Worm (Caenorhabditis elegans) whole organism, L3 larva: ENCODE results near the gene arl-6.

Source experiments
- R02D3.7 ChIP-seq: fragments of 150-350 bp; optimal IDR thresholded peaks from 2 replicates; lab custom pipeline; 2014; ENCODE audit warnings: missing biosample characterization, missing genetic modification characterization
- aly-2 ChIP-seq: fragments of 150-350 bp; optimal IDR thresholded peaks from 2 replicates; lab custom pipeline; 2014; ENCODE audit warnings: missing biosample characterization, missing genetic modification characterization
- ama-1 ChIP-seq: fragments of 150-350 bp; optimal IDR thresholded peaks from 2 replicates; lab custom pipeline; 2018
- ceh-16 ChIP-seq: sonication (generic microtip); optimal IDR thresholded peaks from 2 replicates; lab custom pipeline; 2017; ENCODE audit warnings: missing biosample characterization, missing genetic modification characterization
- ceh-28 ChIP-seq: fragments of 150-350 bp; optimal IDR thresholded peaks from 2 replicates; lab custom pipeline; 2014; ENCODE audit warnings: missing biosample characterization, missing genetic modification reagents, missing genetic modification characterization
- ceh-82 ChIP-seq: fragments of 150-350 bp; optimal IDR thresholded peaks from 2 replicates; lab custom pipeline; 2014; ENCODE audit warnings: missing biosample characterization, missing genetic modification characterization
- ceh-9 ChIP-seq: sonication (generic microtip); optimal IDR thresholded peaks from 2 replicates; lab custom pipeline; 2018; ENCODE audit warnings: missing biosample characterization, missing genetic modification characterization
- daf-12 ChIP-seq: fragments of 150-350 bp; optimal IDR thresholded peaks from 2 replicates; lab custom pipeline; 2014; ENCODE audit warnings: missing biosample characterization, missing genetic modification reagents, missing genetic modification characterization
- egl-27 ChIP-seq: sonication (generic microtip); optimal IDR thresholded peaks from 4 replicates; lab custom pipeline; 2017; ENCODE audit warnings: missing biosample characterization, missing genetic modification reagents, missing genetic modification characterization
- egl-5 ChIP-seq: fragments of 150-350 bp; optimal IDR thresholded peaks from 2 replicates; lab custom pipeline; 2017; ENCODE audit warnings: missing biosample characterization, missing genetic modification reagents, missing genetic modification characterization, inconsistent platforms
- elt-1 ChIP-seq: fragments of 150-350 bp; optimal IDR thresholded peaks from 2 replicates; lab custom pipeline; 2014; ENCODE audit warnings: missing biosample characterization, missing genetic modification characterization
- elt-2 ChIP-seq: sonication (generic microtip); optimal IDR thresholded peaks from 2 replicates; lab custom pipeline; 2016; ENCODE audit warnings: missing genetic modification reagents, mild to moderate bottlenecking, missing genetic modification characterization, missing compliant biosample characterization
- elt-3 ChIP-seq, 3 experiments: fragments of 150-350 bp in 1 of 3; sonication (generic microtip) in 2 of 3; optimal IDR thresholded peaks; 2 replicates in 2 of 3; 4 replicates in 1 of 3; lab custom pipeline; 2014 to 2017; ENCODE audit warnings: missing biosample characterization in 3 of 3, missing genetic modification characterization in 3 of 3
- fkh-10 ChIP-seq: sonication (generic microtip); optimal IDR thresholded peaks from 2 replicates; lab custom pipeline; 2017; ENCODE audit warnings: missing biosample characterization, missing genetic modification reagents, missing genetic modification characterization
- fkh-2 ChIP-seq: fragments of 150-350 bp; optimal IDR thresholded peaks from 2 replicates; lab custom pipeline; 2014; ENCODE audit warnings: missing biosample characterization, missing genetic modification reagents, missing genetic modification characterization
- fos-1 ChIP-seq: fragments of 150-350 bp; optimal IDR thresholded peaks from 2 replicates; lab custom pipeline; 2014; ENCODE audit warnings: missing biosample characterization, missing genetic modification characterization
- hmg-11 ChIP-seq: sonication (generic microtip); optimal IDR thresholded peaks from 2 replicates; lab custom pipeline; 2016; ENCODE audit warnings: missing genetic modification characterization, missing compliant biosample characterization
- jun-1 ChIP-seq: fragments of 150-350 bp; optimal IDR thresholded peaks from 2 replicates; lab custom pipeline; 2014; ENCODE audit warnings: missing biosample characterization, missing genetic modification reagents, missing genetic modification characterization
- lin-15B ChIP-seq: fragments of 150-350 bp; optimal IDR thresholded peaks from 2 replicates; lab custom pipeline; 2014; ENCODE audit warnings: missing biosample characterization, missing genetic modification characterization
- lin-39 ChIP-seq: fragments of 150-350 bp; optimal IDR thresholded peaks from 2 replicates; lab custom pipeline; 2018; ENCODE audit warnings: missing biosample characterization, missing genetic modification reagents, missing genetic modification characterization
- lsy-12 ChIP-seq: sonication (generic microtip); optimal IDR thresholded peaks from 2 replicates; lab custom pipeline; 2016; ENCODE audit warnings: mild to moderate bottlenecking, missing genetic modification characterization, missing compliant biosample characterization
- mml-1 ChIP-seq: fragments of 150-350 bp; sonication (generic microtip); optimal IDR thresholded peaks from 3 replicates; lab custom pipeline; 2014; ENCODE audit warnings: missing biosample characterization, missing genetic modification characterization
- nfya-1 ChIP-seq: sonication (generic microtip); optimal IDR thresholded peaks from 2 replicates; lab custom pipeline; 2017; ENCODE audit warnings: missing genetic modification characterization, mild to moderate bottlenecking, missing compliant biosample characterization, antibody characterized with exemption, moderate library complexity; ENCODE audit not compliant: insufficient read depth
- nhr-11 ChIP-seq: fragments of 150-350 bp; optimal IDR thresholded peaks from 2 replicates; lab custom pipeline; 2014; ENCODE audit warnings: missing biosample characterization, missing genetic modification characterization
- nhr-12 ChIP-seq: fragments of 150-350 bp; optimal IDR thresholded peaks from 2 replicates; lab custom pipeline; 2014; ENCODE audit warnings: missing biosample characterization, missing genetic modification characterization
- nhr-23 ChIP-seq: fragments of 150-350 bp; optimal IDR thresholded peaks from 2 replicates; lab custom pipeline; 2014; ENCODE audit warnings: missing biosample characterization, missing genetic modification reagents, missing genetic modification characterization
- nhr-237 ChIP-seq: fragments of 150-350 bp; optimal IDR thresholded peaks from 2 replicates; lab custom pipeline; 2014; ENCODE audit warnings: missing biosample characterization, missing genetic modification characterization
- nhr-25 ChIP-seq: sonication (generic microtip); optimal IDR thresholded peaks from 2 replicates; lab custom pipeline; 2017; ENCODE audit warnings: missing biosample characterization, missing genetic modification characterization
- nhr-28 ChIP-seq: fragments of 150-350 bp; optimal IDR thresholded peaks from 2 replicates; lab custom pipeline; 2014; ENCODE audit warnings: missing biosample characterization, missing genetic modification characterization
- nhr-43 ChIP-seq: sonication (generic microtip); optimal IDR thresholded peaks from 2 replicates; lab custom pipeline; 2016; ENCODE audit warnings: mild to moderate bottlenecking, missing genetic modification characterization, missing compliant biosample characterization; ENCODE audit not compliant: poor library complexity, severe bottlenecking
- nhr-67 ChIP-seq: fragments of 150-350 bp; optimal IDR thresholded peaks from 2 replicates; lab custom pipeline; 2014; ENCODE audit warnings: missing biosample characterization, missing genetic modification characterization
- nhr-76 ChIP-seq: fragments of 150-350 bp; sonication (generic microtip); optimal IDR thresholded peaks from 5 replicates; lab custom pipeline; 2014; ENCODE audit warnings: missing biosample characterization, missing genetic modification characterization
- nhr-77 ChIP-seq: fragments of 150-350 bp; optimal IDR thresholded peaks from 2 replicates; lab custom pipeline; 2014; ENCODE audit warnings: missing biosample characterization, missing genetic modification characterization
- pha-4 ChIP-seq: fragments of 150-350 bp; optimal IDR thresholded peaks from 2 replicates; lab custom pipeline; 2014; ENCODE audit warnings: missing biosample characterization, missing genetic modification reagents, missing genetic modification characterization
- pqm-1 ChIP-seq: fragments of 150-350 bp; optimal IDR thresholded peaks from 2 replicates; lab custom pipeline; 2017; ENCODE audit warnings: missing biosample characterization, missing genetic modification characterization, inconsistent platforms
- sea-2 ChIP-seq: fragments of 150-350 bp; sonication (generic microtip); optimal IDR thresholded peaks from 4 replicates; lab custom pipeline; 2014; ENCODE audit warnings: missing biosample characterization, missing genetic modification reagents, missing genetic modification characterization
- skn-1 ChIP-seq: fragments of 150-350 bp; optimal IDR thresholded peaks from 2 replicates; lab custom pipeline; 2014; ENCODE audit warnings: missing biosample characterization, missing genetic modification characterization
- snpc-4 ChIP-seq: fragments of 150-350 bp; optimal IDR thresholded peaks from 2 replicates; lab custom pipeline; 2014; ENCODE audit warnings: missing biosample characterization, missing genetic modification characterization
- tbx-2 ChIP-seq: sonication (generic microtip); optimal IDR thresholded peaks from 2 replicates; lab custom pipeline; 2016; ENCODE audit warnings: mild to moderate bottlenecking, missing genetic modification characterization, missing compliant biosample characterization
- unc-39 ChIP-seq: sonication (generic microtip); optimal IDR thresholded peaks from 4 replicates; lab custom pipeline; 2017; ENCODE audit warnings: missing biosample characterization, missing genetic modification characterization
- unc-62 ChIP-seq: fragments of 150-350 bp; sonication (generic microtip); optimal IDR thresholded peaks from 4 replicates; lab custom pipeline; 2014; ENCODE audit warnings: missing biosample characterization, missing genetic modification reagents, missing genetic modification characterization
- zag-1 ChIP-seq: fragments of 150-350 bp; optimal IDR thresholded peaks from 2 replicates; lab custom pipeline; 2014; ENCODE audit warnings: missing biosample characterization, missing genetic modification characterization
- ztf-11 ChIP-seq: fragments of 150-350 bp; optimal IDR thresholded peaks from 2 replicates; lab custom pipeline; 2014; ENCODE audit warnings: missing biosample characterization, missing genetic modification characterization
- ztf-4 ChIP-seq: fragments of 150-350 bp; optimal IDR thresholded peaks from 2 replicates; lab custom pipeline; 2014; ENCODE audit warnings: missing biosample characterization, missing genetic modification characterization

Gene arl-6

DNA sequence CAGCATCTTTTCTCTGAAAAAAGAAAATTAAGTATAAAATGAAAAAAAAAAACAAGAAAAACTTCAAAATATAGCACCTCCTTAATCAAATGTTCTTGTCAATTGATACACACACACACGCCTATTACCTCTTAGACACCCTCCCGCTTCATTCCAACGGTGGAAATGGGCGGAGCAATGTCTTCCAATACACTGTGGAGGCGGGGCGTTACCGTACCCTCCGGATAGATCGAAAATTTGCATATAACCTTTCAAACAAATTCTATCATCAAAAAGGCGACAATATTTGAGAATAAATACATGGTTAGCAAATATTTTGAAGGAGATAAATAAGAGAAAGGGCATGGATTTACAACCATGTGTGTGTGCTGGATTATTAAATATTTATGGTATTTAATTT lies 6.5 kb downstream of the arl-6 start:
- TF ChIP-seq skn-1 (tag; lab: Kevin White, UChicago) (no peak), fkh-10 (GFP tag; lab: Kevin White, UChicago) (no peak), egl-5 (tag; lab: Kevin White, UChicago) (no peak), nfya-1 (tag; lab: Kevin White, UChicago) (peak; percentile 98), nhr-43 (tag; lab: Kevin White, UChicago) (no peak)

ce11 chrIII:4806345-4806744 lies 8.3 kb downstream of the arl-6 start:
- TF ChIP-seq ceh-9 (tag; lab: Kevin White, UChicago): no peak
- TF ChIP-seq pqm-1 (tag; lab: Kevin White, UChicago): no peak

- TF ChIP-seq ztf-4 (tag; lab: Kevin White, UChicago): no peak
Measured at ce11 chrIII:4802707-4803106, 11.9 kb downstream of the arl-6 start, which contains the start of gene metl-5. Gene metl-5, plus strand, starts transcription at chrIII:4803007.

ce11 chrIII:4796536-4796935 lies 18.1 kb downstream of the arl-6 start, which contains the start of gene tag-325:
Gene tag-325, plus strand, starts transcription at chrIII:4796836.
- TF ChIP-seq tbx-2 (tag; lab: Kevin White, UChicago) (no peak), pqm-1 (tag; lab: Kevin White, UChicago) (no peak), elt-3 (tag; optimal IDR thresholded peaks at IDR 0.05; lab: Kevin White, UChicago) (no peak), elt-2 (tag; lab: Kevin White, UChicago) (peak; percentile 21), unc-62 (GFP tag; lab: Kevin White, UChicago) (no peak)
- TF ChIP-seq, all 47 proteins: peak for 1

ce11 chrIII:4796039-4796438 lies 18.6 kb downstream of the arl-6 start:
- TF ChIP-seq nhr-77 (tag; lab: Kevin White, UChicago): peak; percentile 66
- no peak for TF ChIP-seq fkh-2
- no peak for TF ChIP-seq ceh-16 (tag; lab: Kevin White, UChicago)
- TF ChIP-seq tbx-2 (tag; lab: Kevin White, UChicago): no peak
- TF ChIP-seq ama-1 (lab: Kevin White, UChicago): peak; percentile 59
- TF ChIP-seq nhr-11 (tag; lab: Kevin White, UChicago): no peak
- peak in 2 of 3 experiments; percentile 8 to 45 for TF ChIP-seq elt-3 (tag; optimal IDR thresholded peaks at IDR 0.05; lab: Kevin White, UChicago)
- peak; percentile 45 for TF ChIP-seq nhr-43 (tag; lab: Kevin White, UChicago)
- TF ChIP-seq pqm-1 (tag; lab: Kevin White, UChicago): peak; percentile 74
- peak; percentile 42 for TF ChIP-seq R02D3.7 (tag; lab: Kevin White, UChicago)
- TF ChIP-seq nhr-28 (tag; lab: Kevin White, UChicago): no peak
- TF ChIP-seq pha-4: peak; percentile 90
- TF ChIP-seq sea-2 (GFP tag; lab: Kevin White, UChicago): no peak
- TF ChIP-seq jun-1 (tag; lab: Kevin White, UChicago): peak; percentile 96
- no peak for TF ChIP-seq egl-27 (tag; lab: Kevin White, UChicago)
- no peak for TF ChIP-seq fkh-10 (GFP tag; lab: Kevin White, UChicago)
- no peak for TF ChIP-seq aly-2 (tag; lab: Kevin White, UChicago)
- TF ChIP-seq nhr-23 (tag; lab: Kevin White, UChicago): peak; percentile 70
- TF ChIP-seq nhr-12 (tag; lab: Kevin White, UChicago): no peak
- peak; percentile 82 for TF ChIP-seq snpc-4 (tag; lab: Kevin White, UChicago)
- no peak for TF ChIP-seq mml-1 (tag; lab: Kevin White, UChicago)
- TF ChIP-seq hmg-11: peak; percentile 66
- no peak for TF ChIP-seq ztf-11 (tag; lab: Kevin White, UChicago)
- TF ChIP-seq nhr-76 (tag; lab: Kevin White, UChicago): no peak
- no peak for TF ChIP-seq nhr-237
- TF ChIP-seq ceh-28 (tag; lab: Kevin White, UChicago): peak; percentile 73
- peak; percentile 99 for TF ChIP-seq fos-1 (tag; lab: Kevin White, UChicago)
- TF ChIP-seq nfya-1 (tag; lab: Kevin White, UChicago): peak; percentile 85
- peak; percentile 58 for TF ChIP-seq elt-2 (tag; lab: Kevin White, UChicago)
- TF ChIP-seq egl-5 (tag; lab: Kevin White, UChicago): no peak
- TF ChIP-seq nhr-67 (tag; lab: Kevin White, UChicago): no peak
- TF ChIP-seq unc-62 (GFP tag; lab: Kevin White, UChicago): no peak
- no peak for TF ChIP-seq zag-1 (tag; lab: Kevin White, UChicago)
- TF ChIP-seq unc-39: no peak
- TF ChIP-seq elt-1 (tag; lab: Kevin White, UChicago): no peak
- TF ChIP-seq daf-12 (tag; lab: Kevin White, UChicago): no peak
- peak; percentile 22 for TF ChIP-seq lin-39
- no peak for TF ChIP-seq ceh-82 (tag; lab: Kevin White, UChicago)
- no peak for TF ChIP-seq ztf-4 (tag; lab: Kevin White, UChicago)
- peak; percentile 66 for TF ChIP-seq lin-15B (tag; lab: Kevin White, UChicago)
- no peak for TF ChIP-seq ceh-9 (tag; lab: Kevin White, UChicago)
- peak; percentile 61 for TF ChIP-seq lsy-12 (tag; lab: Kevin White, UChicago)
- peak; percentile 65 for TF ChIP-seq nhr-25
